Fruit fly (Drosophila melanogaster): ENCODE results near the gene CG32085.

The CG32085 gene

DNA sequence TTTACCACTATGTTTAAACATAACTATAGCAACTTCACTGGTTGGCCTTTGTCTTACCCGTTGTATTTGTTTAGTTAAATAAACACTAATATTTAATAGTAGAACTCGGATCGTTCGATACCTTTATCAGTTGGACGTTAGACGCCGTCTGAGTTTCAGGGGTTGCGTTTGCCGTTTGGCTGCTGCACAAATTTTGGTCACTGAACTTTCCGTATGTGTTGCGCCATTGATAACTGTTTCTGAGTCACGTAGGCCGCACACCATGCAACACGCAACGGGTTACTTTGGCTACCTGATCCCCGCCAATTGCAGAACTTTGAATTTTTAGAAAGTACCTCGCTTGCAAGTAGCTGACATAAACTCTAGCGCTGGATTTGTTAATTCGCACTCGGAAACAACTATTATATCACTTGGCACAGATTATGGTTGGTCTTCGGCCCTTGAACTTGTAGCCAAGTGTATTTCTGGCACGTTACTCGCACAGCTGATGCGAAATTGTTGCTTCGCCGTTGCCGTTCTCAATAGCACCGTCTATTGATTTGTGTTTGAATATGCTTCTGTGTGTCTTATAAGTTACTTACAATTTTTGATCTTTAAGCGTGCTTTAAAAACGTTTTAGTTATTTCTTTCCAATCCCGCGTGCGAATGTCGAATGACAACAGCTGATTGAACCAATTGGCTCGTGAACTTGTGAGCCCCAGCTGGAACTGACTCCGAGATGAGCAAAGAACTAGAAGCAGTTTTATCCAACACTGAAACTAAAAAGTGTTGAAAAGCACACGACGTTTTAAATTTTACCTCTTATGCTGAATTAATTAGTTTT is 16.4 kb upstream of the CG32085 start, which contains the start of gene Dph1 (continued):
- TF ChIP-seq inv (GFP tag; IDR thresholded peaks at IDR 0.05; ENCODE audit: partially characterized antibody): peak; percentile 31; the same call in 1 of the 2 replicates
- peak; percentile 85; the same call in 1 of the 2 replicates for TF ChIP-seq NFAT (GFP tag; IDR thresholded peaks at IDR 0.05)
- TF ChIP-seq az2 (GFP tag; optimal IDR thresholded peaks at IDR 0.05): peak; percentile 83
- peak; percentile 66 for TF ChIP-seq CG8290 (GFP tag; optimal IDR thresholded peaks at IDR 0.05)
- TF ChIP-seq CG8290 (tag; optimal IDR thresholded peaks at IDR 0.05): peak in 1 of 2 experiments; percentile 96
- peak; percentile 14; the same call in 1 of the 2 replicates for TF ChIP-seq Ravus (GFP tag; IDR thresholded peaks at IDR 0.05)
- no peak for TF ChIP-seq fru (optimal IDR thresholded peaks at IDR 0.05)
- TF ChIP-seq CG11398 (GFP tag; optimal IDR thresholded peaks at IDR 0.05): peak; percentile 72
- TF ChIP-seq CG2116 (GFP tag; optimal IDR thresholded peaks at IDR 0.05): peak; percentile 49
- peak; percentile 54 for TF ChIP-seq kni (GFP tag; optimal IDR thresholded peaks at IDR 0.05)
- TF ChIP-seq sim (GFP tag; IDR thresholded peaks at IDR 0.05): peak; percentile 87
- peak; percentile 74 for TF ChIP-seq HLH54F (GFP tag; optimal IDR thresholded peaks at IDR 0.05)
- TF ChIP-seq CG10462 (GFP tag; optimal IDR thresholded peaks at IDR 0.05): peak; percentile 55
- TF ChIP-seq dpn (GFP tag; optimal IDR thresholded peaks at IDR 0.05): peak; percentile 82 to 88
- peak; percentile 42 for TF ChIP-seq CG18764 (GFP tag; optimal IDR thresholded peaks at IDR 0.05)
- peak; percentile 61 for TF ChIP-seq peb (GFP tag; IDR thresholded peaks at IDR 0.05)
- TF ChIP-seq ssp (GFP tag; IDR thresholded peaks at IDR 0.05): peak; percentile 55; the same call in 1 of the 2 replicates
- peak; percentile 65 for TF ChIP-seq CG6254 (GFP tag; optimal IDR thresholded peaks at IDR 0.05)
- TF ChIP-seq Sry-β (GFP tag; optimal IDR thresholded peaks at IDR 0.05): peak; percentile 36
- peak; percentile 60 for TF ChIP-seq CG2202 (tag; optimal IDR thresholded peaks at IDR 0.05)
- TF ChIP-seq sd (tag; optimal IDR thresholded peaks at IDR 0.05): peak; percentile 81
- TF ChIP-seq BEAF-32 (GFP tag; optimal IDR thresholded peaks at IDR 0.05): peak; percentile 30
- TF ChIP-seq Ets65A (GFP tag): peak; percentile 97
- TF ChIP-seq Mad (GFP tag; optimal IDR thresholded peaks at IDR 0.05): peak; percentile 84
- TF ChIP-seq insv (GFP tag; optimal IDR thresholded peaks at IDR 0.05): peak in 1 of 2 experiments; percentile 95
- TF ChIP-seq Oaz (GFP tag; IDR thresholded peaks at IDR 0.05): peak; percentile 49; the same call in 1 of the 2 replicates
- peak; percentile 89 for TF ChIP-seq repo (GFP tag; optimal IDR thresholded peaks at IDR 0.05)
- peak; percentile 83 for TF ChIP-seq tin (GFP tag; optimal IDR thresholded peaks at IDR 0.05)
- TF ChIP-seq Hr39 (optimal IDR thresholded peaks at IDR 0.05): no peak
- TF ChIP-seq ind (GFP tag; optimal IDR thresholded peaks at IDR 0.05): peak; percentile 88
- peak; percentile 88 for TF ChIP-seq dysf (GFP tag; IDR thresholded peaks at IDR 0.05)
- TF ChIP-seq nerfin-1 (tag; optimal IDR thresholded peaks at IDR 0.05): peak; percentile 71
- peak; percentile 80 for TF ChIP-seq Kr (GFP tag; optimal IDR thresholded peaks at IDR 0.05)
- TF ChIP-seq phol (tag; optimal IDR thresholded peaks at IDR 0.05): peak; percentile 90
- peak; percentile 80 for TF ChIP-seq seq (GFP tag; IDR thresholded peaks at IDR 0.05)
- peak; percentile 73 for TF ChIP-seq Vsx1 (GFP tag; optimal IDR thresholded peaks at IDR 0.05)
- TF ChIP-seq CG10431 (GFP tag; optimal IDR thresholded peaks at IDR 0.05): peak; percentile 67
- TF ChIP-seq gt (GFP tag; IDR thresholded peaks at IDR 0.05): peak; percentile 74
- TF ChIP-seq D19A (tag; optimal IDR thresholded peaks at IDR 0.05): peak; percentile 76
- no peak for TF ChIP-seq cg (GFP tag; optimal IDR thresholded peaks at IDR 0.05)
- no peak for TF ChIP-seq dimm (GFP tag; IDR thresholded peaks at IDR 0.05)
- no peak for TF ChIP-seq yki (optimal IDR thresholded peaks at IDR 0.05)
- peak; percentile 83 for TF ChIP-seq PHDP (tag; optimal IDR thresholded peaks at IDR 0.05)
- TF ChIP-seq Hey (tag; optimal IDR thresholded peaks at IDR 0.05): peak; percentile 9
- peak; percentile 96 for TF ChIP-seq CG10267 (tag; optimal IDR thresholded peaks at IDR 0.05)
- TF ChIP-seq Ptx1 (GFP tag; IDR thresholded peaks at IDR 0.05): no peak; the same call in 1 of the 2 replicates
- peak; percentile 90 for TF ChIP-seq crc (GFP tag; optimal IDR thresholded peaks at IDR 0.05)
- no peak for TF ChIP-seq h (optimal IDR thresholded peaks at IDR 0.05)
- no peak for TF ChIP-seq pros (GFP tag; optimal IDR thresholded peaks at IDR 0.05)
- TF ChIP-seq ab (GFP tag; optimal IDR thresholded peaks at IDR 0.05): peak; percentile 77
- peak; percentile 54 for TF ChIP-seq CG10543 (GFP tag; optimal IDR thresholded peaks at IDR 0.05)

Data from whole organism, embryonic.